Fruit fly (Drosophila melanogaster): ENCODE data around the gene TBC1D23.
A peak's percentile ranks its signal among the peaks of the same experiment; 100 is the strongest.

Gene TBC1D23

DNA sequence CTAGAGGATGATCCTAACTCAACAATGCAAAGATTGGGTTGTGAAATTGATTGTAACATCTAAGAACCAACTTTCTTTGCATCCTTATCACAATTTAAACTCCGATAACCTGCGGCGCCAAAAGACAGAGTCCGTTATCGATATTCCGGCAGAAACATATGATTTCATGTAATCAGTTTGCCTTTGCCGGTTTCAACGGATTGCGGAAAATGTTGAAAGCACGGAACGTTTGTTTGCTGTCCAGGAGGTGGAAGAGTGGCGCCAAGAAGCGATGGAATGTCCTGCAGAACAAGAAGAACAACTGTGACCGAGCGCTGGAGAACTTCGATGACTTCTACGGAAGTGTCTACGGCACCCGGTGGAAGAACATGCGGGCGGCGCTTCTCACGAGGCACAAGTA lies 18.5 kb downstream of the TBC1D23 start (continued):
- TF ChIP-seq dati (GFP tag; IDR thresholded peaks at IDR 0.05) = no peak
- no peak for TF ChIP-seq tin (GFP tag; optimal IDR thresholded peaks at IDR 0.05)
- TF ChIP-seq CG13287 (GFP tag; IDR thresholded peaks at IDR 0.05; ENCODE audit: partially characterized antibody) = peak; percentile 78
- 0 out of 3 replicates have a peak, but pooled peaks have one; percentile 47 for TF ChIP-seq CG6791 (GFP tag; IDR thresholded peaks at IDR 0.05; ENCODE audit: partially characterized antibody)
- TF ChIP-seq Nf-YB (GFP tag; optimal IDR thresholded peaks at IDR 0.05) = no peak
- no peak for TF ChIP-seq z (GFP tag; IDR thresholded peaks at IDR 0.05)
- TF ChIP-seq CG12659 (GFP tag; optimal IDR thresholded peaks at IDR 0.05) = no peak
- TF ChIP-seq Usf (GFP tag; optimal IDR thresholded peaks at IDR 0.05) = no peak
- TF ChIP-seq exex (tag; optimal IDR thresholded peaks at IDR 0.05) = no peak
- no peak for TF ChIP-seq jing (GFP tag; optimal IDR thresholded peaks at IDR 0.05)
- no peak for TF ChIP-seq Xrp1 (GFP tag; IDR thresholded peaks at IDR 0.05)
- no peak for TF ChIP-seq CG9876 (GFP tag; optimal IDR thresholded peaks at IDR 0.05)
- no peak for TF ChIP-seq PHDP (tag; optimal IDR thresholded peaks at IDR 0.05)
- TF ChIP-seq CG5245 (GFP tag; optimal IDR thresholded peaks at IDR 0.05) = no peak
- no peak for TF ChIP-seq dan (GFP tag; IDR thresholded peaks at IDR 0.05)
- no peak for TF ChIP-seq Ets65A (GFP tag)
- TF ChIP-seq zen2 (GFP tag; IDR thresholded peaks at IDR 0.05; ENCODE audit: partially characterized antibody) = peak; percentile 86
- TF ChIP-seq CG9797 (GFP tag; optimal IDR thresholded peaks at IDR 0.05) = no peak
- no peak for TF ChIP-seq E2f1 (GFP tag; IDR thresholded peaks at IDR 0.05)
- no peak for TF ChIP-seq phol (tag; optimal IDR thresholded peaks at IDR 0.05)
- no peak for TF ChIP-seq al (GFP tag; IDR thresholded peaks at IDR 0.05)
- TF ChIP-seq CG10267 (tag; optimal IDR thresholded peaks at IDR 0.05) = no peak
- TF ChIP-seq ttk (GFP tag; IDR thresholded peaks at IDR 0.05) = no peak
- no peak for TF ChIP-seq GATAe (GFP tag; conservative IDR thresholded peaks at IDR 0.05)
- TF ChIP-seq dm (GFP tag; optimal IDR thresholded peaks at IDR 0.05) = no peak
- TF ChIP-seq Lim3 (GFP tag; IDR thresholded peaks at IDR 0.05) = no peak
- TF ChIP-seq Stat92E (GFP tag; optimal IDR thresholded peaks at IDR 0.05) = no peak
- TF ChIP-seq Optix (GFP tag; IDR thresholded peaks at IDR 0.05) = no peak
- no peak for TF ChIP-seq sens-2 (GFP tag; IDR thresholded peaks at IDR 0.05)
- no peak for TF ChIP-seq CG17385 (GFP tag; optimal IDR thresholded peaks at IDR 0.05)
- no peak for TF ChIP-seq crc (GFP tag; optimal IDR thresholded peaks at IDR 0.05)
- TF ChIP-seq CG32767 (GFP tag; IDR thresholded peaks at IDR 0.05) = no peak
- no peak for TF ChIP-seq CG12071 (GFP tag; optimal IDR thresholded peaks at IDR 0.05)
- no peak for TF ChIP-seq Hr39 (optimal IDR thresholded peaks at IDR 0.05)
- no peak for TF ChIP-seq twi (tag; optimal IDR thresholded peaks at IDR 0.05)
- TF ChIP-seq en (GFP tag; optimal IDR thresholded peaks at IDR 0.05) = no peak
- no peak for TF ChIP-seq CG11398 (GFP tag; optimal IDR thresholded peaks at IDR 0.05)
- TF ChIP-seq vfl (GFP tag; optimal IDR thresholded peaks at IDR 0.05) = no peak
- no peak for TF ChIP-seq gem (tag; optimal IDR thresholded peaks at IDR 0.05)
- TF ChIP-seq MTF-1 (GFP tag; optimal IDR thresholded peaks at IDR 0.05; ENCODE audit: borderline replicate concordance) = no peak
- TF ChIP-seq Pdp1 (GFP tag; optimal IDR thresholded peaks at IDR 0.05) = peak in 1 of 2 experiments; percentile 69
- no peak for TF ChIP-seq bowl (GFP tag; IDR thresholded peaks at IDR 0.05)
- TF ChIP-seq sc (optimal IDR thresholded peaks at IDR 0.05) = no peak
- no peak for TF ChIP-seq sc (GFP tag; optimal IDR thresholded peaks at IDR 0.05)
- peak; percentile 46 for TF ChIP-seq CG10431 (GFP tag; optimal IDR thresholded peaks at IDR 0.05)
- no peak for TF ChIP-seq so (GFP tag; IDR thresholded peaks at IDR 0.05)
- TF ChIP-seq CG13894 (tag; optimal IDR thresholded peaks at IDR 0.05) = no peak
- peak; percentile 46; the same call in 1 of the 3 replicates for TF ChIP-seq vnd (GFP tag; IDR thresholded peaks at IDR 0.05; ENCODE audit: partially characterized antibody)
- no peak for TF ChIP-seq Awh (GFP tag; IDR thresholded peaks at IDR 0.05)
- TF ChIP-seq CG18011 (GFP tag; optimal IDR thresholded peaks at IDR 0.05) = no peak
- TF ChIP-seq CG12104 (GFP tag; optimal IDR thresholded peaks at IDR 0.05) = no peak
- no peak for TF ChIP-seq CG11696 (GFP tag; IDR thresholded peaks at IDR 0.05)

Measured in whole organism, embryonic.